Fruit fly (Drosophila melanogaster) whole organism, embryonic: ENCODE measurements around the gene Mct1.

Source experiments
- Atf-2 ChIP-seq: fragments of 200-800 bp; sonication (Bioruptor generic); optimal IDR thresholded peaks from 2 replicates; lab custom pipeline; 2016; ENCODE audit warnings: missing biosample characterization, missing genetic modification characterization
- CG14014 ChIP-seq: fragments of 200-800 bp; sonication (Bioruptor generic); IDR thresholded peaks from 2 replicates; pipeline ENCODE4 v1.3.6; 2022; ENCODE audit warnings: missing biosample characterization, missing genetic modification characterization
- CG15011 ChIP-seq: fragments of 200-800 bp; sonication (Bioruptor generic); optimal IDR thresholded peaks from 3 replicates; lab custom pipeline; 2018; ENCODE audit warnings: missing biosample characterization, mild to moderate bottlenecking, missing genetic modification characterization
- CG31224 ChIP-seq: fragments of 200-800 bp; sonication (Bioruptor generic); IDR thresholded peaks from 2 replicates; pipeline ENCODE4 v1.3.6; 2022; ENCODE audit warnings: missing biosample characterization, missing genetic modification characterization
- CG6854 ChIP-seq: fragments of 200-800 bp; sonication (Bioruptor generic); optimal IDR thresholded peaks from 3 replicates; lab custom pipeline; 2017; ENCODE audit warnings: missing biosample characterization, mild to moderate bottlenecking, missing genetic modification characterization
- Elba2 ChIP-seq: fragments of 200-800 bp; sonication (Bioruptor generic); optimal IDR thresholded peaks from 3 replicates; lab custom pipeline; 2016; ENCODE audit warnings: missing biosample characterization, missing genetic modification characterization
- trem ChIP-seq: fragments of 200-800 bp; optimal IDR thresholded peaks from 3 replicates; lab custom pipeline; 2019; ENCODE audit warnings: missing biosample characterization, mild to moderate bottlenecking, missing genetic modification characterization, moderate library complexity
- vvl ChIP-seq: fragments of 200-800 bp; sonication (Bioruptor generic); IDR thresholded peaks from 2 replicates; pipeline ENCODE4 v1.3.6; 2022; ENCODE audit warnings: missing biosample characterization, missing genetic modification characterization
- zen ChIP-seq: fragments of 200-800 bp; sonication (Bioruptor generic); optimal IDR thresholded peaks from 3 replicates; lab custom pipeline; 2018; ENCODE audit warnings: missing biosample characterization, mild to moderate bottlenecking, missing genetic modification characterization, moderate library complexity
- zf30C ChIP-seq: fragments of 200-800 bp; sonication (Bioruptor generic); optimal IDR thresholded peaks from 3 replicates; lab custom pipeline; 2018; ENCODE audit warnings: missing biosample characterization, mild to moderate bottlenecking, missing genetic modification characterization

DNA sequence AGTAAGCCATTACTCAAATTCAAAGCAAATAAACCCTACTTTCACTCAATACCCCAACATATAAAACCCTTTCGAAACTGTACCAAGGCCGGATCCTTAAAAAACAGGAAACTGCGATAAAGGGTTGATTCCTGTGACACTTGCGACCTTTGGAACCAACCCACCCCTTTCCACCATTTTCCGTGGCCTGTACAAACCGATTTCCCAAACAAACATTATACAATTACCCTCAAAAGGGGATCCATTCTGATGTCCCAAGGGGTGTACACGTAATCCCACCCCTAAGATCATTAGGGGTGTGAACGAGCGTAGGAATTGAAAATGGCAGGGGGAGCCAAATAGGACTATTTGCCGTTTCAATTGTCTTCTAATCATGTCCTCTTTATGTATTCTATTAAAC lies 49.4 kb upstream of the Mct1 start:
- TF ChIP-seq CG14014 (GFP tag; lab: Robert Waterston, UW): no peak
- TF ChIP-seq zf30C (GFP tag; lab: Kevin White, UChicago): no peak
- TF ChIP-seq Elba2: no peak
- no peak for TF ChIP-seq Atf-2
- TF ChIP-seq CG6854 (GFP tag; lab: Kevin White, UChicago): no peak
- TF ChIP-seq vvl (GFP tag; lab: Robert Waterston, UW): no peak
- TF ChIP-seq zen: no peak
- no peak for TF ChIP-seq CG15011
- no peak for TF ChIP-seq trem (tag; lab: Kevin White, UChicago)
- no peak for TF ChIP-seq CG31224 (GFP tag; lab: Robert Waterston, UW)
